Fruit fly (Drosophila melanogaster): ENCODE results near the gene CG33298.

Gene CG33298

dm6 chr2L:9502786-9503443 lies 7.6 kb downstream of the CG33298 start (continued):
- no peak for TF ChIP-seq Ets96B (tag; optimal IDR thresholded peaks at IDR 0.05)
- TF ChIP-seq Eip78C (GFP tag): peak; percentile 69
- no peak for TF ChIP-seq CG3919 (GFP tag; optimal IDR thresholded peaks at IDR 0.05)
- no peak for TF ChIP-seq CG16779 (tag; optimal IDR thresholded peaks at IDR 0.05)
- no peak for TF ChIP-seq vri (GFP tag; optimal IDR thresholded peaks at IDR 0.05)
- no peak for TF ChIP-seq topi (GFP tag; optimal IDR thresholded peaks at IDR 0.05)
- no peak for TF ChIP-seq Sox15 (GFP tag; optimal IDR thresholded peaks at IDR 0.05)
- no peak for TF ChIP-seq CG4318 (GFP tag; optimal IDR thresholded peaks at IDR 0.05)
- no peak for TF ChIP-seq CG6163 (GFP tag; IDR thresholded peaks at IDR 0.05)
- TF ChIP-seq CG6808 (GFP tag; optimal IDR thresholded peaks at IDR 0.05): no peak
- no peak for TF ChIP-seq fd85E (GFP tag; optimal IDR thresholded peaks at IDR 0.05)
- no peak for TF ChIP-seq CG11902 (GFP tag; optimal IDR thresholded peaks at IDR 0.05)
- no peak for TF ChIP-seq dac (GFP tag; optimal IDR thresholded peaks at IDR 0.05)

dm6 chr2L:9505372-9506103 lies 10.3 kb downstream of the CG33298 start:
- TF ChIP-seq Sox15 (GFP tag; optimal IDR thresholded peaks at IDR 0.05) (no peak), spab (GFP tag; optimal IDR thresholded peaks at IDR 0.05) (no peak), CG8119 (GFP tag; IDR thresholded peaks at IDR 0.05) (peak; percentile 49; the same call in 2 of the 3 replicates), CG6854 (GFP tag; optimal IDR thresholded peaks at IDR 0.05) (no peak), Hr38 (GFP tag; optimal IDR thresholded peaks at IDR 0.05) (no peak), achi (GFP tag; optimal IDR thresholded peaks at IDR 0.05) (peak; percentile 26), Smox (GFP tag; optimal IDR thresholded peaks at IDR 0.05) (no peak), topi (GFP tag; optimal IDR thresholded peaks at IDR 0.05) (peak; percentile 38), CG11902 (GFP tag; optimal IDR thresholded peaks at IDR 0.05) (no peak), dsx (GFP tag; optimal IDR thresholded peaks at IDR 0.05; ENCODE audit: poor library complexity, severe bottlenecking) (no peak), net (GFP tag; optimal IDR thresholded peaks at IDR 0.05) (peak; percentile 33), Sox102F (GFP tag; optimal IDR thresholded peaks at IDR 0.05) (peak; percentile 10), CG8319 (GFP tag; optimal IDR thresholded peaks at IDR 0.05) (no peak), dac (GFP tag; optimal IDR thresholded peaks at IDR 0.05) (peak; percentile 31), svp (GFP tag) (peak; percentile 42), eg (GFP tag; IDR thresholded peaks at IDR 0.05) (peak; percentile 52; the same call in 1 of the 3 replicates), OdsH (GFP tag; optimal IDR thresholded peaks at IDR 0.05) (peak; percentile 51), Eip78C (GFP tag) (peak; percentile 87), CG11762 (GFP tag; optimal IDR thresholded peaks at IDR 0.05; ENCODE audit: insufficient read depth) (no peak), CG3032 (tag; optimal IDR thresholded peaks at IDR 0.05) (no peak), fd59A (GFP tag; optimal IDR thresholded peaks at IDR 0.05) (no peak), CG15336 (GFP tag; IDR thresholded peaks at IDR 0.05) (peak; percentile 56), CG6792 (GFP tag; optimal IDR thresholded peaks at IDR 0.05) (peak; percentile 26), Eip93F (GFP tag; optimal IDR thresholded peaks at IDR 0.05) (no peak), salr (GFP tag; optimal IDR thresholded peaks at IDR 0.05) (peak in 1 of 2 experiments; percentile 24), CG16779 (tag; optimal IDR thresholded peaks at IDR 0.05) (no peak), cyc (GFP tag; optimal IDR thresholded peaks at IDR 0.05) (peak; percentile 11), Hr4 (GFP tag; optimal IDR thresholded peaks at IDR 0.05) (peak; percentile 67), Ets96B (tag; optimal IDR thresholded peaks at IDR 0.05) (no peak), lz (GFP tag; optimal IDR thresholded peaks at IDR 0.05) (no peak), ss (GFP tag; optimal IDR thresholded peaks at IDR 0.05) (no peak), vri (GFP tag; optimal IDR thresholded peaks at IDR 0.05) (no peak), CG1621 (tag; optimal IDR thresholded peaks at IDR 0.05) (no peak), CG7368 (GFP tag; optimal IDR thresholded peaks at IDR 0.05) (no peak), CG6276 (GFP tag; optimal IDR thresholded peaks at IDR 0.05) (no peak), CG3919 (GFP tag; optimal IDR thresholded peaks at IDR 0.05) (peak; percentile 58), acj6 (GFP tag; optimal IDR thresholded peaks at IDR 0.05) (peak; percentile 42), Lpt (GFP tag; optimal IDR thresholded peaks at IDR 0.05) (peak; percentile 22), CG8632 (GFP tag; optimal IDR thresholded peaks at IDR 0.05) (no peak), Eip75B (GFP tag; optimal IDR thresholded peaks at IDR 0.05) (peak; percentile 22), Sox14 (GFP tag; optimal IDR thresholded peaks at IDR 0.05) (no peak), CG6163 (GFP tag; IDR thresholded peaks at IDR 0.05) (no peak), CG4318 (GFP tag; optimal IDR thresholded peaks at IDR 0.05) (peak; percentile 44), fd85E (GFP tag; optimal IDR thresholded peaks at IDR 0.05) (no peak), CG34406 (GFP tag; optimal IDR thresholded peaks at IDR 0.05) (peak; percentile 43)

Measured in whole organism, prepupa.